Worm (Caenorhabditis elegans) whole organism, L2 larva: ENCODE results near the gene nhr-213.

Source experiments
- C34F6.9 ChIP-seq: fragments of 150-350 bp; optimal IDR thresholded peaks from 2 replicates; lab custom pipeline; 2014; ENCODE audit warnings: missing biosample characterization, missing genetic modification characterization
- F13H6.1 ChIP-seq: sonication (generic microtip); optimal IDR thresholded peaks from 2 replicates; lab custom pipeline; 2016; ENCODE audit warnings: missing genetic modification characterization, missing compliant biosample characterization
- R02D3.7 ChIP-seq: fragments of 150-350 bp; optimal IDR thresholded peaks from 2 replicates; lab custom pipeline; 2014; ENCODE audit warnings: missing biosample characterization, missing genetic modification characterization
- Y55F3AM.14 ChIP-seq: fragments of 200-800 bp; sonication (Bioruptor generic); optimal IDR thresholded peaks from 2 replicates; lab custom pipeline; 2018; ENCODE audit warnings: mild to moderate bottlenecking, missing genetic modification characterization, missing compliant biosample characterization
- alr-1 ChIP-seq: fragments of 150-350 bp; optimal IDR thresholded peaks from 2 replicates; lab custom pipeline; 2014; ENCODE audit warnings: missing biosample characterization, missing genetic modification characterization
- aly-2 ChIP-seq: fragments of 150-350 bp; optimal IDR thresholded peaks from 2 replicates; lab custom pipeline; 2014; ENCODE audit warnings: missing biosample characterization, missing genetic modification characterization
- blmp-1 ChIP-seq: sonication (generic microtip); optimal IDR thresholded peaks from 2 replicates; lab custom pipeline; 2017; ENCODE audit warnings: missing genetic modification characterization, mild to moderate bottlenecking, missing compliant biosample characterization, antibody characterized with exemption, moderate library complexity; ENCODE audit not compliant: insufficient read depth
- ceh-82 ChIP-seq: fragments of 150-350 bp; optimal IDR thresholded peaks from 2 replicates; lab custom pipeline; 2014; ENCODE audit warnings: missing biosample characterization, missing genetic modification characterization
- crh-2 ChIP-seq: sonication (generic microtip); optimal IDR thresholded peaks from 2 replicates; lab custom pipeline; 2017; ENCODE audit warnings: missing biosample characterization, missing genetic modification characterization
- dmd-4 ChIP-seq: sonication (generic microtip); optimal IDR thresholded peaks from 2 replicates; lab custom pipeline; 2017; ENCODE audit warnings: missing biosample characterization, missing genetic modification characterization
- egl-27 ChIP-seq: sonication (generic microtip); optimal IDR thresholded peaks from 3 replicates; lab custom pipeline; 2017; ENCODE audit warnings: missing biosample characterization, missing genetic modification reagents, missing genetic modification characterization
- elt-1 ChIP-seq: fragments of 150-350 bp; optimal IDR thresholded peaks from 2 replicates; lab custom pipeline; 2014; ENCODE audit warnings: missing biosample characterization, missing genetic modification characterization
- elt-3 ChIP-seq: sonication (generic microtip); optimal IDR thresholded peaks from 2 replicates; lab custom pipeline; 2017; ENCODE audit warnings: missing biosample characterization, missing genetic modification characterization
- fos-1 ChIP-seq: fragments of 150-350 bp; optimal IDR thresholded peaks from 2 replicates; lab custom pipeline; 2014; ENCODE audit warnings: missing biosample characterization, missing genetic modification characterization
- gmeb-1 ChIP-seq: fragments of 150-350 bp; optimal IDR thresholded peaks from 2 replicates; lab custom pipeline; 2014; ENCODE audit warnings: missing biosample characterization, missing genetic modification characterization
- lin-11 ChIP-seq: fragments of 150-350 bp; sonication (generic microtip); optimal IDR thresholded peaks from 2 replicates; lab custom pipeline; 2014; ENCODE audit warnings: missing biosample characterization, missing genetic modification characterization, inconsistent platforms, mixed read lengths
- lin-13 ChIP-seq: fragments of 150-350 bp; optimal IDR thresholded peaks from 2 replicates; lab custom pipeline; 2014; ENCODE audit warnings: missing biosample characterization, missing genetic modification reagents, missing genetic modification characterization
- lsy-2 ChIP-seq, 2 experiments: fragments of 150-350 bp in 1 of 2; sonication (generic microtip) in 1 of 2; optimal IDR thresholded peaks; 2 replicates each; lab custom pipeline; 2014 to 2017; ENCODE audit warnings: missing biosample characterization in 2 of 2, missing genetic modification characterization in 2 of 2
- mab-5 ChIP-seq: fragments of 150-350 bp; optimal IDR thresholded peaks from 2 replicates; lab custom pipeline; 2014; ENCODE audit warnings: missing biosample characterization, missing genetic modification characterization
- mbf-1 ChIP-seq: sonication (generic microtip); optimal IDR thresholded peaks from 2 replicates; lab custom pipeline; 2017; ENCODE audit warnings: missing biosample characterization, missing genetic modification characterization
- mdl-1 ChIP-seq, 2 experiments: fragments of 150-350 bp in 1 of 2; sonication (generic microtip) in 1 of 2; optimal IDR thresholded peaks; 2 replicates each; lab custom pipeline; 2017; ENCODE audit warnings: missing biosample characterization in 2 of 2, missing genetic modification characterization in 2 of 2
- nhr-10 ChIP-seq: sonication (generic microtip); optimal IDR thresholded peaks from 2 replicates; lab custom pipeline; 2017; ENCODE audit warnings: missing biosample characterization, missing genetic modification characterization
- nhr-11 ChIP-seq: fragments of 150-350 bp; optimal IDR thresholded peaks from 2 replicates; lab custom pipeline; 2014; ENCODE audit warnings: missing biosample characterization, missing genetic modification characterization
- nhr-129 ChIP-seq: fragments of 150-350 bp; optimal IDR thresholded peaks from 2 replicates; lab custom pipeline; 2014; ENCODE audit warnings: missing biosample characterization, missing genetic modification characterization
- nhr-21 ChIP-seq: fragments of 150-350 bp; optimal IDR thresholded peaks from 2 replicates; lab custom pipeline; 2014; ENCODE audit warnings: missing biosample characterization, missing genetic modification characterization
- nhr-23 ChIP-seq: fragments of 150-350 bp; optimal IDR thresholded peaks from 2 replicates; lab custom pipeline; 2014; ENCODE audit warnings: missing biosample characterization, missing genetic modification reagents, missing genetic modification characterization
- nhr-237 ChIP-seq: fragments of 150-350 bp; optimal IDR thresholded peaks from 2 replicates; lab custom pipeline; 2014; ENCODE audit warnings: missing biosample characterization, missing genetic modification characterization
- nhr-6 ChIP-seq: fragments of 150-350 bp; optimal IDR thresholded peaks from 2 replicates; lab custom pipeline; 2014; ENCODE audit warnings: missing biosample characterization, missing genetic modification characterization
- nhr-77 ChIP-seq: fragments of 150-350 bp; optimal IDR thresholded peaks from 2 replicates; lab custom pipeline; 2014; ENCODE audit warnings: missing biosample characterization, missing genetic modification characterization
- peb-1 ChIP-seq: fragments of 150-350 bp; optimal IDR thresholded peaks from 2 replicates; lab custom pipeline; 2014; ENCODE audit warnings: missing biosample characterization, missing genetic modification characterization
- sem-4 ChIP-seq: fragments of 150-350 bp; optimal IDR thresholded peaks from 2 replicates; lab custom pipeline; 2014; ENCODE audit warnings: missing biosample characterization, missing genetic modification reagents, missing genetic modification characterization
- skn-1 ChIP-seq: sonication (generic microtip); optimal IDR thresholded peaks from 2 replicates; lab custom pipeline; 2017; ENCODE audit warnings: missing biosample characterization, missing genetic modification characterization
- sma-9 ChIP-seq, 2 experiments: fragments of 150-350 bp in 1 of 2; sonication (generic microtip) in 1 of 2; optimal IDR thresholded peaks; 2 replicates each; lab custom pipeline; 2014 to 2016; ENCODE audit warnings: missing genetic modification characterization in 2 of 2, mild to moderate bottlenecking in 1 of 2, missing biosample characterization in 1 of 2, missing compliant biosample characterization in 1 of 2, missing genetic modification reagents in 1 of 2, moderate library complexity in 1 of 2
- snpc-4 ChIP-seq: fragments of 150-350 bp; optimal IDR thresholded peaks from 2 replicates; lab custom pipeline; 2014; ENCODE audit warnings: missing biosample characterization, missing genetic modification characterization
- unc-39 ChIP-seq: fragments of 150-350 bp; optimal IDR thresholded peaks from 2 replicates; lab custom pipeline; 2014; ENCODE audit warnings: missing biosample characterization, missing genetic modification characterization
- unc-55 ChIP-seq: fragments of 150-350 bp; sonication (generic microtip); optimal IDR thresholded peaks from 3 replicates; lab custom pipeline; 2014; ENCODE audit warnings: missing biosample characterization, missing genetic modification reagents, missing genetic modification characterization
- unc-62 ChIP-seq: fragments of 150-350 bp; optimal IDR thresholded peaks from 2 replicates; lab custom pipeline; 2014; ENCODE audit warnings: missing biosample characterization, missing genetic modification reagents, missing genetic modification characterization
- ztf-1 ChIP-seq: fragments of 200-800 bp; sonication (Bioruptor generic); conservative IDR thresholded peaks from 2 replicates; pipeline ENCODE4 v1.3.6; 2022; ENCODE audit warnings: missing genetic modification characterization, missing compliant biosample characterization
- ztf-4 ChIP-seq: fragments of 150-350 bp; optimal IDR thresholded peaks from 2 replicates; lab custom pipeline; 2014; ENCODE audit warnings: missing biosample characterization, missing genetic modification characterization

nhr-213 gene

DNA sequence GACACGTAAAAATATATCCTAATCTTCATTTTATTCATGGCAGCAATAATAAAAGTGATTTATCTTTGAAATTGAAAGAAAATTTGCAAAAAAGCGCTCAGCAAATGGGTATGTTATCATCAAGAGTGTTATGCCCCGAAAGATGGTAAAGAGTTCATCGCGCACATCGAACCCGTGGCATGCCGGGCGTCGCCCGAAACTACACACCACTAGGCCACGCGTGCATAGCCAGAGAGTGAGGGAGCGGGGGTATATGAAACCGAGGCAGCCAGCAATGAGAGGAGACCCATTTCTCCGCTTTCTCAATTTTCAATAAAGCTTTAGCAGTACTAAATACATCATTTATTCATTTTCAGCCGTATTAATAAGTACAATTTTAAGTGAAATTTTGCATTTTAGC lies 22.8 kb downstream of the nhr-213 start (continued):
- TF ChIP-seq ztf-4 (tag; lab: Kevin White, UChicago) = no peak
- TF ChIP-seq gmeb-1 (tag; lab: Kevin White, UChicago) = peak; percentile 68
- TF ChIP-seq mab-5 (tag; lab: Kevin White, UChicago) = no peak

DNA sequence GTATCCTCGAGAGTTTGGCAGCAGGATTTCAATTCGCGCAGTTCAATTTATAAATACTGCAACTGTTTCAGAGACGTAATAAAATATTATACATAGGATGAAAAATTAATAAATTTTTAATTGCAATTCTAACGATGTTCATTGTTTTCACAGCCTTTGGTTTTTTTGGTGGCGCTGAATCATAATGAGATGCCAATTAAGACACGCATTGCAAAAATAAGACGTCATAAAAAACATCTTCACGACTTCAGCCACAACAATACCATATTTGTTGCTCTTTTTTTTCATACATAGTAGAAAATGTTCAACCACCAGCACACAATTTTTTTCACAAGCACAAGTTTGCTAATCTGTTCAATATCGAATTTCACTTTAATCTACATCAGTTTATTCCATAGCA lies 24.3 kb downstream of the nhr-213 start, which contains the start of gene str-56:
Gene str-56, plus strand, starts transcription at position 301 of the 400 bp plus-strand sequence.
- no peak for TF ChIP-seq unc-62 (GFP tag; lab: Kevin White, UChicago)
- TF ChIP-seq gmeb-1 (tag; lab: Kevin White, UChicago) = no peak
- TF ChIP-seq ztf-4 (tag; lab: Kevin White, UChicago) = no peak
- TF ChIP-seq unc-39 (tag; lab: Kevin White, UChicago) = no peak
- TF ChIP-seq nhr-77 = no peak
- TF ChIP-seq dmd-4 = no peak
- no peak for TF ChIP-seq nhr-21
- TF ChIP-seq, all 48 proteins: peak for 0

DNA sequence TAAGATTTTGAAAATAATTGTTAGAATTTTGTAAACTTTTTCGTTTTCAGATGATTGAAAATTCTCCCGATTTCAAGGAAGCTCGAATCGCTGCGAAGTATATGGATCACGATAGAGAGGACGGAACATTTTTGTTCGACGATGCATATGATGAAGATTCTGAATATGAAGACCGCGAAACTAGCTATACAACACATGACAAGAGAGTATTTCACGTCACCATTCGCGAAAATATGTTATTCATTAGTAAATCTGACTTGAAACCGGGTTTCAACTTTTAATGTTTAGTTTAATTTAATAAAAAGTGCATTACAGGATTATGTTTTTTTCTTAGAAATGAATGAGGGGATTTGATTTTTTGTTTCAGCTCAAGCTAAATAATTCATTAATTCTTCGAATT lies 26.2 kb downstream of the nhr-213 start, which contains the start of gene str-57:
Gene str-57, plus strand, starts transcription at position 301 of the 400 bp plus-strand sequence.
- TF ChIP-seq elt-3 (tag; lab: Kevin White, UChicago) (no peak), nhr-11 (no peak), ztf-1 (GFP tag; lab: Robert Waterston, UW) (no peak), unc-62 (GFP tag; lab: Kevin White, UChicago) (no peak), fos-1 (no peak), ztf-4 (tag; lab: Kevin White, UChicago) (no peak)
- TF ChIP-seq, all 48 proteins: peak for 0

DNA sequence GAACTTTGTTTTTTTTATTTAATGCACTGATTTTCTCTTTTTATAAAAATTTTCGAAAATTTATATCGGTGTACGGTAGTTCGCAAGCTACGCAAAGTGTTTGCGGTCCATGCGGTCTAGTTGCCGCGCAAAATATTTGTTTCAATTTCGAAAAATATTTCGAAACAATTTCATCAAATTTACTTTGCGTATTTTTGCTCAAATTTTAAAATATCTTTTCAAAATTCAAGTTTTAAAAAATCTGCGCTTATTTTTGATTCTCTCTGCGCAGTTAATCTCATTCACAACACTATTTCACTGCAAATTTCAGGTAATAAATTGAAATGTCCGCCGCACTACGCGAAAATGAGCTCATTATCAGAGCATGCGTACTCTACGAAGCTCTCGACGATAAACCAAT lies 29.2 kb downstream of the nhr-213 start, which contains the start of gene fbxa-197:
Gene fbxa-197, plus strand, starts transcription at position 301 of the 400 bp plus-strand sequence.
- TF ChIP-seq elt-3 (tag; lab: Kevin White, UChicago) (no peak), unc-55 (GFP tag; lab: Kevin White, UChicago) (no peak), nhr-23 (no peak), R02D3.7 (tag; lab: Kevin White, UChicago) (no peak), dmd-4 (no peak), lsy-2 (tag; optimal IDR thresholded peaks at IDR 0.05; lab: Kevin White, UChicago) (no peak), sem-4 (tag; lab: Kevin White, UChicago) (no peak), blmp-1 (tag; lab: Kevin White, UChicago) (no peak), snpc-4 (tag; lab: Kevin White, UChicago) (no peak), elt-1 (tag; lab: Kevin White, UChicago) (no peak), F13H6.1 (no peak)

DNA sequence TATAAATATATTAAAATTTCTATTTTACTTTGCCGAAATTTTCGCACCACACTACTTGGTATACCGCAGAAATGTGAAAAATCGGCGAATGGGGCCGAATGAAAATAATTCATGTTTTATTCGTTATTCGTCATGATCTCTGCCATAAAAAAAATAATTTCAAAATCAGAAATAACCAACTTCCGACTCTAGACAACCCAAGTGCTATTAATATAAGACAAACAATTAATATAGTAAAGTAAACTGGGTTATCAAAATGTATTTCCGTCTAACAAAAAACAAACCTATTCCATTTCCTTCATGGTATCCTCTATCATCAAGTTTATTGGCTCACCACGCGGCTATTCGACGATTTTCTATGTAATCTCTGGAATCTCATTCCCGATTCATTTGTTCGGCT lies 30.7 kb downstream of the nhr-213 start, which contains the start of gene srh-293:
Gene srh-293, plus strand, starts transcription at position 301 of the 400 bp plus-strand sequence.
- TF ChIP-seq peb-1 (no peak), nhr-6 (no peak), skn-1 (no peak), ztf-4 (tag; lab: Kevin White, UChicago) (no peak), ceh-82 (no peak), unc-39 (tag; lab: Kevin White, UChicago) (no peak), Y55F3AM.14 (GFP tag; lab: Kevin White, UChicago) (no peak), fos-1 (no peak), lin-11 (no peak), mdl-1 (tag; optimal IDR thresholded peaks at IDR 0.05; lab: Kevin White, UChicago) (no peak), C34F6.9 (tag; lab: Kevin White, UChicago) (no peak), lin-13 (no peak), dmd-4 (no peak), sma-9 (GFP tag; optimal IDR thresholded peaks at IDR 0.05; lab: Kevin White, UChicago) (no peak), sma-9 (tag; optimal IDR thresholded peaks at IDR 0.05; lab: Kevin White, UChicago) (no peak), snpc-4 (tag; lab: Kevin White, UChicago) (no peak), nhr-77 (no peak)
- TF ChIP-seq, all 48 proteins: peak for 0

DNA sequence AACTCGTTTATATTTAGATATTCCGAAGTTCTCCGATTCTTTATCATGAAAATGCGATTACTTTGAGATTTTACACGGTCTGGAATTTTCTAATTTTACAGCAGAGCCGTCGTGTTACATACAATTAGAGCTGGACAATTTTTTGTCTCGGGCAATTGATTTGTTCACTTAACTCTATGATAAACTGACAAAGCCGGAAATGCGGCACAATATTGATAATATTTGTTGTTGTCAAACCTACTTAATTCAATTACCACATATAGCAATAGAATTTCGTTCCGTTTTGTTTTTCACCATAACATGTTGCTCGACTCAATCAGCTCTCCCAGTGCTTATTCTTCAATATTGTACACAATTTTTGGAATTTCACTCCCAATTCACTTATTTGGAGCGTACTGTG lies 33.5 kb downstream of the nhr-213 start, which contains the start of gene srh-299:
Gene srh-299, plus strand, starts transcription at position 301 of the 400 bp plus-strand sequence.
- TF ChIP-seq peb-1 (no peak), unc-62 (GFP tag; lab: Kevin White, UChicago) (no peak), ceh-82 (no peak), egl-27 (tag; lab: Kevin White, UChicago) (no peak), nhr-237 (tag; lab: Kevin White, UChicago) (no peak), aly-2 (tag; lab: Kevin White, UChicago) (no peak), fos-1 (no peak), mab-5 (tag; lab: Kevin White, UChicago) (no peak), blmp-1 (tag; lab: Kevin White, UChicago) (no peak), lin-11 (no peak), alr-1 (no peak), crh-2 (tag; lab: Kevin White, UChicago) (no peak), lin-13 (no peak), mbf-1 (no peak), dmd-4 (no peak), nhr-129 (no peak), nhr-77 (no peak), nhr-10 (tag; lab: Kevin White, UChicago) (no peak), snpc-4 (tag; lab: Kevin White, UChicago) (no peak)
